Fruit fly (Drosophila melanogaster): Measurements from ENCODE around the gene CG31637.

DNA sequence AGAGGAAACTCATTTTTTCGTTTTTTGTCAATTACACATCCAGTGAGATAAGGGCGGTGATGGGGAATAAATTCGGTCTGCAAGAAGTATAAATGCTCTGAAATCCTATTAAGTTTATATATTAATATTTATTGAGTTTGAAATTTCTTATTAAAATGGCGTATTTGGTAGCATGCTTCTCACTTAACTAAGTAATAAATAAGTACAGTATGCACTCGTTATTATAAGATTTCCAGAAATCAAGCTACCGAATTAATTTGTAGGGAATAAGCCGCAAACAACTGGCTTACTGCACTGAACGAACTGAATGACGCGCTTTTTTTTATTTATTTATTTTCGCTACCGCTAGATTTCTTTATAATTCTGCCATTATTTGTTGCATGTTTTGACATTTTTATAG is 53.0 kb downstream of the CG31637 start:
- TF ChIP-seq Sp1 (GFP tag; optimal IDR thresholded peaks at IDR 0.05) (no peak), pan (optimal IDR thresholded peaks at IDR 0.05) (no peak)
